Fruit fly (Drosophila melanogaster) whole organism, embryonic: ENCODE results near the gene CG18262.

Experiments
- CG12219 ChIP-seq: fragments of 200-800 bp; sonication (Bioruptor generic); optimal IDR thresholded peaks from 3 replicates; lab custom pipeline; 2018; ENCODE audit warnings: missing biosample characterization, mild to moderate bottlenecking, missing genetic modification characterization
- CG14014 ChIP-seq: fragments of 200-800 bp; sonication (Bioruptor generic); IDR thresholded peaks from 2 replicates; pipeline ENCODE4 v1.3.6; 2022; ENCODE audit warnings: missing biosample characterization, missing genetic modification characterization
- CG16815 ChIP-seq: fragments of 200-800 bp; sonication (Bioruptor generic); optimal IDR thresholded peaks from 3 replicates; lab custom pipeline; 2017; ENCODE audit warnings: missing biosample characterization, mild to moderate bottlenecking, missing genetic modification characterization
- ind ChIP-seq: fragments of 200-800 bp; sonication (Bioruptor generic); optimal IDR thresholded peaks from 3 replicates; lab custom pipeline; 2016; ENCODE audit warnings: missing biosample characterization, missing genetic modification characterization
- sim ChIP-seq: fragments of 200-800 bp; sonication (Bioruptor generic); IDR thresholded peaks from 2 replicates; pipeline ENCODE4 v1.3.6; 2022; ENCODE audit warnings: missing biosample characterization, missing genetic modification characterization

DNA sequence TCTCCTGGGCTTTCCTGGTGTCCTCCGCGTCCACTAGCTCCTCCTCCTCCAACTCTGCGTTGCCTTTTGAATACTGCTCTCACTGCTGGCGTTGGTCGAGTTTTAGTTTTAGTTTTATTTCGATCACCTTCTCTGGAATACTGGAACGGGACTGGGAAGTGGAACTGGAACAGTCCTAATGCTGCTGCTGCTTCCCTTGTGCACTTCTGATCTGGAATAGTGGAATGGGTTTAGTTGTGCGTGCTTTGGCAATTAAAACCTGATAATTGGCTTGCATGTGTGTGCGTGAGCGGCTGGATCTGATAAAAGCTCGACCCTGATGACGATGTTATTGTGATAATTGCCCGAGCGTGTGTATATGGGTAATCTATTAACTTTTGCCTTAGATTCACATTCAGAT lies 12.0 kb upstream of the CG18262 start:
- TF ChIP-seq CG14014 (GFP tag; lab: Robert Waterston, UW): no peak
- TF ChIP-seq CG16815 (GFP tag; lab: Kevin White, UChicago): no peak
- no peak for TF ChIP-seq CG12219 (GFP tag; lab: Kevin White, UChicago)
- TF ChIP-seq sim: no peak
- TF ChIP-seq ind (GFP tag; lab: Kevin White, UChicago): no peak
